Fruit fly (Drosophila melanogaster) ovary, adult (tissue): Measurements from ENCODE around the gene CG12684.

ENCODE experiments used
- CG17801 ChIP-seq: fragments of 200-800 bp; optimal IDR thresholded peaks from 2 replicates; lab custom pipeline; 2019; ENCODE audit warnings: missing biosample characterization, mild to moderate bottlenecking, missing genetic modification characterization, moderate library complexity; ENCODE audit not compliant: partially characterized antibody

Gene CG12684

DNA sequence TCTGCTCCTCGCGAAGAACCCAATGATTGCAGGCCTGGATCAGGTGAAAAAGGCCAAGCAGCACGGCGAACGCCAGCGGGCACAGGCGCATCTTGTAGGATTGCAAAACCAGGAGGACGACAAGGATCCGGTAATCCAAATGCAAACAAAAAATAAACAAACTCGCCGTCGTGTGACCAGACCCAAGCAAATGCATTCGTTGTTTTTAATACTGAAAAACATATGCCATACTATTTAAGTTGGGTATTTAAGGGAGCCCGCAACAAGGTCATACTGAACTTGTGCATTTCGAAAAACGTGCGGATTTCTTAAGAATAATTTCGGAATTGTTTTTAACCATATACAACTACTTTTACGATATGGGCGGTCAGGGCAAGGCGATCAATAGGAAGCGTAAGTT, 20.0 kb downstream of the CG12684 start, which contains the start of the genes CG11436 and CG3527:
Gene CG11436 (minus strand): TSS at position 162 of the 400 bp plus-strand sequence.
Gene CG3527 (plus strand): TSS at position 257 of the 400 bp plus-strand sequence.
- TF ChIP-seq CG17801 (GFP tag; lab: Kevin White, UChicago): no peak

DNA sequence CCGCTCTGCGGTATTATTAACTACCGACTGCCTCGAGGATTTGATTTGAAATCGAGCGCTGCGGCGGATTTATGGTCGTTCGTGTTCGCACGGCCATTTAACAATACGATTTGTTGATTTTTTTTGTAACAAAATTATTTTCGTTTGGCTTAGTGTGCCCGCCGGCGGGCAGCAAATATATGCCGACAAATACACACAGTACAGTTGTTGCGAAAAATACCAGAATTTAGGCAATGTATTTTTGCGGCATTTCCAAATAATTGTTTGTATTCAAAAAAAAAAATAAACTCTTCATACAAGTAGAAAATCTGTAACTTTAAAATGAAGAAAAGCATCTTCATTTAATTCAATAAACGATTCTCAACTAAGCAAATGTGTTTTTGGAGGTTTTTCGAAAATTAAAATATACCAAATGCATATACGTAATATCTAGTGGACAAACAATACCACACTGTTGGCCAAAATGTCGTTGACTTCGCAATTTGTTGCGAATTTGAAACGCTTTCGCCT, 23.1 kb downstream of the CG12684 start, which contains the start of the genes Usf and CG15912:
Gene Usf (minus strand): TSS at position 184 of the 510 bp plus-strand sequence.
Gene CG15912 (plus strand): TSS at position 460 of the 510 bp plus-strand sequence.
- no peak for TF ChIP-seq CG17801 (GFP tag; lab: Kevin White, UChicago)

DNA sequence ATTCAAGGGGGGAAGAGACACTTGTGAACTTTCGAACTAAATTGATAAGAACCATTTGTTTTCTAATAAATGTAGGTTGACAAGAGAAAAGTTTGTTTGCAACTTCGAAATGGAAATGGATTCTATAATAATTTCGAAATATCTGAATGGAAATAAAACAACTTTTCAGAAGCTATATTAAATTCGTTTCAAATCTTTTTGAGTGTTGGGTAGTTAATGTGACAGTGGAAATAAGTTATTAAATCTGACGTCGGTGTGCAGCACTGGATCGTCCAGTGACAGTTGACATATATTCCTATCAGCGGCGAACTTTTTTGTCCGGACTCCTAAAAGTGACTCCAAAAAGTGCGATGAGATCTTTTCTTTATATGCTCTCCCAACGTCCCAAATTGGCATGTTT, 29.4 kb downstream of the CG12684 start, which contains the start of gene CG3568:
Gene CG3568 (plus strand): TSS at position 278 of the 400 bp plus-strand sequence.
- no peak for TF ChIP-seq CG17801 (GFP tag; lab: Kevin White, UChicago)

DNA sequence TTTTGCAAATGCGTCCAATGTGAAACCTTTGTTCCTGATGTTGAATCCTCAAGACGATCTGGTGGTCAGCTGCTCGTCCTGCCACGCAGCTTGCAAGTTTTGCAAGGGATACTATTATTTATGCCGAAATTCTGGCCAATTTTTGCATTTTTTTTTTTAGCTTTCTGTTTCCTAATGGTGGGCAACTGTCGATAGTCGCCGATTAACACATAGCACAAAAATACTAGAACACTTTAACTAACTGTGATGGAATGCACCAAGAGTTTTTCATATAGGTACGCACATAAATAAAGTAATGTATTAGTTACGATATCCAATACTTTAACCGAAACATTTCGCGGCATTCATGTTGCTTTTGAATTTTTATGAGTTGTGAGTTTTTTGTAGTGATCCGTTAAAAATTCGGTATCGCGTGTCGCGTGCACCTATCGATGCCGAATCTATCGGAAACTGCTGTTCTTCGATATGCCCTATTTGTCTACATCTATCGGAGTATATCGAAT, 31.2 kb downstream of the CG12684 start, which contains the start of the genes rb and CHOp24:
Gene rb (minus strand): TSS at position 197 of the 503 bp plus-strand sequence.
Gene CHOp24 (plus strand): TSS at position 479 of the 503 bp plus-strand sequence.
- TF ChIP-seq CG17801 (GFP tag; lab: Kevin White, UChicago): peak; percentile 69

DNA sequence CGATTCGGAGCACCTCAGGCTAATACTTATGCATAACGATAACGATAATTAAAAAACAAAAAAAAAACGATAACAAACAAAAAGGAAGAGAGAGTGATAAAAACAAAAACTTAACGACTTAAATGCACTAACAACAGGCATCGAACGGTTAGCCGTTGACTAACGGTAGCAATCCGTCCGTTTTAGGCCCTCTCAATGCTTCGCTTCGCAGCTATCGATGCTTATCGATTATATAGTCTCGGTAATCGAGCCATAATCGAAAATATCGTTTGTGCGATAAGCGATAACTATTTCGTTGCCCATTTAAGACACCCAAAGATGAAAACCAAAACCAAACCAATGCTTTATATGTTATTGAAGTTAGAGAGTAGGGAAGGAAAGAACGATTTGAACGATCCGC, 37.7 kb downstream of the CG12684 start:
- no peak for TF ChIP-seq CG17801 (GFP tag; lab: Kevin White, UChicago)

DNA sequence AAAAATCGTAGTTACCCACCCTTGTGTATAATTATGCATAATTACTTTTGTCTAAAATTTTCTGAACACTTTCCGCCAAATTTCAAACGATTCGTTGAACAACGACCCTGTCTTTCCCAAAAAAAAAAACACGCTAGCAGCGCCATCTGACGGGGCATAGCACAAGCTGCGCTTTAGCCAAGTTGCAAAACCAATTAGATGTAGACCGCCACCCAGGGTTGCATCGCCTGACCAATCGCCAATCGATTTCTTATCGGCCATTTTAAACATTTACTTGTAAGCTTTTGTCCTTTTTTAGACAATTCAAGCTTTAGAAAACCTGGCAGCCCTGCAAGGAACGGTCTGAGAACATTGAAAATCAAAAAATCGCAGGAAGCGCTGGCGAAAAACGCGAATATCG, 41.8 kb downstream of the CG12684 start, which contains the start of gene CG3556:
Gene CG3556 (plus strand): TSS at position 323 of the 400 bp plus-strand sequence.
- TF ChIP-seq CG17801 (GFP tag; lab: Kevin White, UChicago): no peak

DNA sequence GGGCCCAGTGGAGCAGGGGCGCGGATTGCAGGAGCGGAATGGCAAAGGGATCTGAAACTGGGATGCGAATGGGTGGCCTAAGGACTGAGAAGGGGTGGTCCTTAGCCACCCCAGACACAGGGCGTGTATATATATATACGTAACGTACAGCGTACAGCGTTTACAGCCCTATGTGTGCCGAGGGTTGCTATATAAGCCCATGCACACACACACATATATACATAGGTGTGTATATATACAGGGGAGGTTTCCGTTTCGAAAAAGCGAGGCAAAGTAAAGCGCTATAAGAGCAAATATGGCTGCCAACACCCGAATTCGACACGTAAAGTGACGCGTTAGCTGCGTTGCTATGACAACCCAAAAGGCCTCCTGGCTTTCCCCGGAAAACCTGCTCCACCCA, 45.0 kb downstream of the CG12684 start:
- no peak for TF ChIP-seq CG17801 (GFP tag; lab: Kevin White, UChicago)
